Worm (Caenorhabditis elegans) whole organism, L4/young adult: Measurements from ENCODE around the gene clec-76.

Experiments
- W03F9.2 ChIP-seq: fragments of 150-350 bp; optimal IDR thresholded peaks from 2 replicates; lab custom pipeline; 2014; ENCODE audit warnings: missing biosample characterization, missing genetic modification characterization
- dao-5 ChIP-seq: sonication (generic microtip); optimal IDR thresholded peaks from 2 replicates; lab custom pipeline; 2016; ENCODE audit warnings: missing genotype, missing genetic modification characterization, moderate library complexity, missing compliant biosample characterization
- him-1 ChIP-seq: sonication (generic microtip); optimal IDR thresholded peaks from 2 replicates; lab custom pipeline; 2016; ENCODE audit warnings: missing genotype, missing genetic modification reagents, missing genetic modification characterization, missing compliant biosample characterization

- no peak for TF ChIP-seq him-1
- TF ChIP-seq dao-5 (tag; lab: Kevin White, UChicago), result no peak
- TF ChIP-seq W03F9.2 (tag; lab: Kevin White, UChicago), result no peak
These were observed 43.1 kb upstream of the clec-76 start, which contains the start of gene clec-67 for ce11 chrIV:3921898-3922297.
